Worm (Caenorhabditis elegans): ENCODE measurements around the gene gar-3.

The gar-3 gene

DNA sequence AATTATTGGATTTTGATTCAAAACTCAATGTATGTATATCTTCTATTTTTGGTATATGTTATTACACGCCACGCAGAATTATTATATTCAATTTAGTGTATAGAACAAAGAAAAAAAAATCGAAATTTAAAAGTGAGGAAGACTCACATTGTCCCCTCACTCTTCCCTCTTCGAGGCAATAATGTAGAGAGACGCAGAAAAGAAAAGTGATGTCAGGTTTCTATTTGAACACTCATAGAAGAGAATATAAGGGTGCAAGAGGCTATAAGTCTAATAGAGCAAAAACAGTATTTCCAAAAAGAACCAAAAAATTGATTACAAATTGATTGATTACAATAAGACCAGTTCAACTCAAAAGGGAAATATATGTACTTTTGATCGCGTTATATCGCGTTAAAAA, 31.0 kb downstream of the gar-3 start:
- TF ChIP-seq mdl-1 (tag; optimal IDR thresholded peaks at IDR 0.05) (no peak), nhr-10 (tag; optimal IDR thresholded peaks at IDR 0.05) (no peak), F26F4.8 (GFP tag; conservative IDR thresholded peaks at IDR 0.05) (no peak), lin-39 (tag; optimal IDR thresholded peaks at IDR 0.05) (no peak), nhr-28 (tag; optimal IDR thresholded peaks at IDR 0.05) (peak; percentile 6), F49E8.2 (tag; optimal IDR thresholded peaks at IDR 0.05; ENCODE audit: borderline replicate concordance) (no peak), daf-16 (GFP tag; optimal IDR thresholded peaks at IDR 0.05) (no peak), daf-16 (tag; optimal IDR thresholded peaks at IDR 0.05) (no peak), unc-62 (GFP tag; optimal IDR thresholded peaks at IDR 0.05 in 1 of 2) (peak in 1 of 2 experiments; percentile 63), unc-62 (tag; optimal IDR thresholded peaks at IDR 0.05) (no peak)

DNA sequence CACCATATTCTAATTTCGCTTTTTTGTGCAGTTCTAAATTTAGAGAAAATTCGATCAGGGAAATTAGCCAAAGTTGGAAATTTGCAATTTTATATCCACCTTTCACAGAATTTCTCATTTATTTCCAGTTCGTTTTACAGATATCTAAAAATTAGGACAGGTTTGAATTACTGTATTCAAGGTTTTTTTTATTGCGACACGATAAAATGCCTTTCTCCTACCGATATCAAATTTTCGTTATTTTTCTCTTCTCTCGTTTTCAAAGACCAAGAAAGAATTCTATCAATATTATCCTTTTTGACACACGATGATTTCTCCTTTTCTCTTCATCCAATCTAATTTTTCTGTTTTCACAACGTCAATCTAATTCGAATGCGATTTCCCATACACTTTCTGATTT, 33.0 kb downstream of the gar-3 start, which contains the start of gene C53A5.13:
Gene C53A5.13, plus strand, starts transcription at position 301 of the 400 bp plus-strand sequence.
- no peak for TF ChIP-seq nhr-28 (tag; optimal IDR thresholded peaks at IDR 0.05)
- no peak for TF ChIP-seq hmg-1.1 (GFP tag; IDR thresholded peaks at IDR 0.05)
- no peak for TF ChIP-seq ceh-20 (GFP tag; IDR thresholded peaks at IDR 0.05)

DNA sequence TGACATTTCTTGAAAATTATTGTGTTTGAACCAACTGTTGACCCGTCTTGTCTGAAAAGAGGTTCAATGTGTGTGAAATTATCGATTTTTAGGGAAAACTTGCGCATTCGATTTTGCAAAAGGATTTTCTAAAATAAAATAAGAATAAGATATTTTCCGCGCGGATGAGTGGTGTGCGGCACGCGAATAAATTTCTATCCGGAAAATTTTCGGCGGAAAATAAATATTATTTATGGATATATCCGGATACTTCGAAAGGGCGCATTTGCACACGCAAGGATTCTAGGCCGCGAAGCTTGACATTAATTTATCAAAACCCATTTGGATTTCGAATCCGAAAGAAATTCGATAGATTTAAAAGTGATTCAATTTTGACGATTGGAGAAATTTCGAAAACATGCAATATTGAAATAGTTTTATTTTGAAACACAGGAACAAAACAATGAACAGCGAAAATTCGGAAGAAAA, 33.7 kb downstream of the gar-3 start, which contains the start of gene rike-1:
Gene rike-1, minus strand, starts transcription at position 51 of the 468 bp plus-strand sequence.
- TF ChIP-seq snpc-4 (tag; optimal IDR thresholded peaks at IDR 0.05) (no peak), lin-38 (GFP tag; IDR thresholded peaks at IDR 0.05) (peak; percentile 71), F10B5.3 (tag; optimal IDR thresholded peaks at IDR 0.05) (no peak), daf-16 (GFP tag; optimal IDR thresholded peaks at IDR 0.05) (no peak), daf-16 (tag; optimal IDR thresholded peaks at IDR 0.05) (no peak), nhr-237 (tag; optimal IDR thresholded peaks at IDR 0.05) (no peak), ceh-62 (tag; optimal IDR thresholded peaks at IDR 0.05) (no peak), daf-8 (GFP tag; IDR thresholded peaks at IDR 0.05) (no peak), madf-5 (GFP tag; IDR thresholded peaks at IDR 0.05) (no peak), zfp-2 (tag; optimal IDR thresholded peaks at IDR 0.05) (no peak), lsy-2 (tag; optimal IDR thresholded peaks at IDR 0.05) (peak in 1 of 2 experiments; percentile 24), F26F4.8 (GFP tag; conservative IDR thresholded peaks at IDR 0.05) (no peak), ceh-28 (tag; optimal IDR thresholded peaks at IDR 0.05) (peak; percentile 28), hmg-1.1 (GFP tag; IDR thresholded peaks at IDR 0.05) (no peak), unc-39 (tag; optimal IDR thresholded peaks at IDR 0.05) (no peak), ceh-32 (tag; optimal IDR thresholded peaks at IDR 0.05; ENCODE audit: poor library complexity) (no peak), duxl-1 (tag; optimal IDR thresholded peaks at IDR 0.05; ENCODE audit: poor library complexity) (no peak), ces-1 (GFP tag; optimal IDR thresholded peaks at IDR 0.05) (no peak), unc-130 (GFP tag; optimal IDR thresholded peaks at IDR 0.05) (peak; percentile 22), mep-1 (tag; optimal IDR thresholded peaks at IDR 0.05) (peak; percentile 3)

DNA sequence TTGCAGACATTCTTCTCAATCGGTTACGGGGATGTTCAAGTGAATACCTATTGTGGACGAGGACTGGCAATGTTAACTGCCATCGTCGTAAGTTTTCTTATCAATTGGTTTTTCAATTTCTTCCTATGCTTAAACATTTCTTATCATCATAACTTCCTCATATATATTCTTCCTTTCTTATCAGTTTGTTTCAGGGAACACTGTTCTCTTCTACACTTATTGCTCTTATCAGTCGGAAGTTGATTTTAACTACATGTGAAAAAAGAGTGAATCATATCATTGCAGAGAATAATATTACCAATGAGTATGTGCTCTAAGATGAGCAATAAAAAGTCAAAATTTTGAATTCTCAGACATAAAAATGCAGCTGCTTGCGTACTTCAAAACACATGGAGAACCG, 37.4 kb downstream of the gar-3 start:
- no peak for TF ChIP-seq daf-16 (GFP tag; optimal IDR thresholded peaks at IDR 0.05)
- peak; percentile 32 for TF ChIP-seq daf-16 (tag; optimal IDR thresholded peaks at IDR 0.05)
- TF ChIP-seq lin-29 (GFP tag; IDR thresholded peaks at IDR 0.05), result no peak
- TF ChIP-seq php-3 (GFP tag; IDR thresholded peaks at IDR 0.05), result 0 out of 2 replicates have a peak, but pooled peaks have one; percentile 40
- TF ChIP-seq Y5F2A.4 (GFP tag; optimal IDR thresholded peaks at IDR 0.05), result no peak
- TF ChIP-seq dve-1 (tag; optimal IDR thresholded peaks at IDR 0.05; ENCODE audit: insufficient read depth), result no peak
- TF ChIP-seq lin-1 (GFP tag; IDR thresholded peaks at IDR 0.05), result peak; percentile 43; the same call in 1 of the 2 replicates
- TF ChIP-seq dmd-6 (GFP tag; IDR thresholded peaks at IDR 0.05), result peak; percentile 57
- TF ChIP-seq nhr-77 (tag; optimal IDR thresholded peaks at IDR 0.05), result peak; percentile 65
- no peak for TF ChIP-seq dpl-1 (GFP tag; optimal IDR thresholded peaks at IDR 0.05)
- TF ChIP-seq nhr-28 (tag; optimal IDR thresholded peaks at IDR 0.05), result peak; percentile 86
- peak; percentile 94 for TF ChIP-seq pqm-1 (tag; optimal IDR thresholded peaks at IDR 0.05)
- TF ChIP-seq nhr-6 (tag; optimal IDR thresholded peaks at IDR 0.05), result peak; percentile 73
- TF ChIP-seq jun-1 (tag; optimal IDR thresholded peaks at IDR 0.05), result peak; percentile 80
- peak; percentile 50; the same call in 1 of the 2 replicates for TF ChIP-seq tra-1 (GFP tag; IDR thresholded peaks at IDR 0.05)

Data from whole organism, L4 larva.